Fruit fly (Drosophila melanogaster): ENCODE measurements around the gene Mt2.

DNA sequence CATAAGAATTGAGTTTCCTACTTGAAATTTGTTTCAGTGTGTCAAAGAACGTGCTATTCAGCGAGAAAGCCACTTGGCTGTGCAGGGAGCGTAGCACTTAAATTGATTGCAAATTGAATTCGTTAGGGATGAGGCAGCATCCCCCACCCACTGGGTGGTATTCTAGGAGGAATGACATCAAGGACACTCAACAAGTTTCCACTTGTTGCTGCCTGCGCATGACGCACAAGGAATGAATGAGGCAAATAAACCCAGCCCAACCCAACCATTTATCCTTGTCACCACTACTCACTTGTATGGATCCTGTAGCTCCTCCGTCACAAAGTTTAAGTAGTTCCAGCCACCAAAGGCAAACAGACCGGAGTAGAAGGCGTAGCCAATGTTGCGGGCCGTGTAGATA, 43.0 kb upstream of the Mt2 start:
- TF ChIP-seq CG8478 (optimal IDR thresholded peaks at IDR 0.05) = no peak
- no peak for TF ChIP-seq psq (optimal IDR thresholded peaks at IDR 0.05)
- no peak for TF ChIP-seq pan (optimal IDR thresholded peaks at IDR 0.05)
- no peak for TF ChIP-seq usp (GFP tag; optimal IDR thresholded peaks at IDR 0.05)
- no peak for TF ChIP-seq EcR (GFP tag; optimal IDR thresholded peaks at IDR 0.05)
